Worm (Caenorhabditis elegans) whole organism, early embryonic: ENCODE data around the gene ZK938.3.

Experiments
- aly-1 ChIP-seq: sonication (generic microtip); optimal IDR thresholded peaks from 2 replicates; lab custom pipeline; 2016; ENCODE audit warnings: missing genetic modification characterization, missing compliant biosample characterization
- scrt-1 ChIP-seq: fragments of 200-800 bp; sonication (Bioruptor generic); IDR thresholded peaks from 2 replicates; pipeline ENCODE4 v1.3.6; 2022; ENCODE audit warnings: missing genetic modification characterization, missing compliant biosample characterization
- tbx-11 ChIP-seq: fragments of 200-800 bp; sonication (Bioruptor generic); IDR thresholded peaks from 2 replicates; pipeline ENCODE4 v1.3.6; 2022; ENCODE audit warnings: missing genetic modification characterization, missing compliant biosample characterization
- tra-4 ChIP-seq: sonication (generic microtip); optimal IDR thresholded peaks from 2 replicates; lab custom pipeline; 2017; ENCODE audit warnings: missing genetic modification characterization, missing compliant biosample characterization

DNA sequence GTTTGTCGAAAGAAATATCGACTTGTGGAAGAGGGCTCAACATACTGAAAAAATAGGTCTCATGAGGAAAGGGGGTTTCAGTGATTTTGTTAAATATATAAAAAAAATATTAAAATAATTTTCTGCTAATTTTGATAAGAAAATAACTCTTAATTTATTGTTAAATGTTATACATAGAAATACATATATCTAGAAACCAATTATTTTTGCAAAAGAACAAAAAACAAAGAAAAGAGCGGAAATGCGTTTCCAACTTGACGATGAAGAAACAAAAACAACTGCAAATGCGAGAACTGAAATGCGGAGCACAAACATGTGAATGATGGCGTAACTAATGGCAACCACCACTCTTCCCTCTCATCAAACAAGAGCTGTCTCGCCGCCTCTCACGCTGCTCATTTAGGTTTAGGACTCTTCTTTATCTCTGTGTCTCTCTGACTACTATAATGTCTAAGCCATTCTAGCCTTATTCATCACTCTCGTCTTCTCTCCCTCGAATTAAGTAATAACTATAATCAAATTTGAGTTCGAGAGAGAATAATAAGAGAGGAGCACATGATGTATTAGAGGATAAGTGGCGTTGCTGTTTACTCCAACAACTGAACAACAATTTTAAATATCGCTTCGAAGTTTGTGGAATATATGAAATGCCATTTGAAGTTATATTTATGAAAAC, 4.6 kb upstream of the ZK938.3 start, which contains the start of gene arrd-4:
- TF ChIP-seq tbx-11, result no peak
- no peak for TF ChIP-seq scrt-1 (GFP tag; lab: Robert Waterston, UW)
- TF ChIP-seq tra-4 (tag; lab: Kevin White, UChicago), result no peak
- no peak for TF ChIP-seq aly-1
